Worm (Caenorhabditis elegans) whole organism, L2 larva: ENCODE results near the gene C17G1.14.

ENCODE experiments used
- blmp-1 ChIP-seq: sonication (generic microtip); optimal IDR thresholded peaks from 2 replicates; lab custom pipeline; 2017; ENCODE audit warnings: missing genetic modification characterization, mild to moderate bottlenecking, missing compliant biosample characterization, antibody characterized with exemption, moderate library complexity; ENCODE audit not compliant: insufficient read depth
- elt-1 ChIP-seq: fragments of 150-350 bp; optimal IDR thresholded peaks from 2 replicates; lab custom pipeline; 2014; ENCODE audit warnings: missing biosample characterization, missing genetic modification characterization
- fos-1 ChIP-seq: fragments of 150-350 bp; optimal IDR thresholded peaks from 2 replicates; lab custom pipeline; 2014; ENCODE audit warnings: missing biosample characterization, missing genetic modification characterization
- lin-11 ChIP-seq: fragments of 150-350 bp; sonication (generic microtip); optimal IDR thresholded peaks from 2 replicates; lab custom pipeline; 2014; ENCODE audit warnings: missing biosample characterization, missing genetic modification characterization, inconsistent platforms, mixed read lengths
- lin-39 ChIP-seq: fragments of 150-350 bp; optimal IDR thresholded peaks from 2 replicates; lab custom pipeline; 2014; ENCODE audit warnings: missing biosample characterization, missing genetic modification reagents, missing genetic modification characterization
- mbf-1 ChIP-seq: sonication (generic microtip); optimal IDR thresholded peaks from 2 replicates; lab custom pipeline; 2017; ENCODE audit warnings: missing biosample characterization, missing genetic modification characterization
- sma-3 ChIP-seq: sonication (generic microtip); optimal IDR thresholded peaks from 2 replicates; lab custom pipeline; 2016; ENCODE audit warnings: missing genetic modification reagents, missing genetic modification characterization, missing compliant biosample characterization
- unc-39 ChIP-seq: fragments of 150-350 bp; optimal IDR thresholded peaks from 2 replicates; lab custom pipeline; 2014; ENCODE audit warnings: missing biosample characterization, missing genetic modification characterization
- unc-62 ChIP-seq: fragments of 150-350 bp; optimal IDR thresholded peaks from 2 replicates; lab custom pipeline; 2014; ENCODE audit warnings: missing biosample characterization, missing genetic modification reagents, missing genetic modification characterization

DNA sequence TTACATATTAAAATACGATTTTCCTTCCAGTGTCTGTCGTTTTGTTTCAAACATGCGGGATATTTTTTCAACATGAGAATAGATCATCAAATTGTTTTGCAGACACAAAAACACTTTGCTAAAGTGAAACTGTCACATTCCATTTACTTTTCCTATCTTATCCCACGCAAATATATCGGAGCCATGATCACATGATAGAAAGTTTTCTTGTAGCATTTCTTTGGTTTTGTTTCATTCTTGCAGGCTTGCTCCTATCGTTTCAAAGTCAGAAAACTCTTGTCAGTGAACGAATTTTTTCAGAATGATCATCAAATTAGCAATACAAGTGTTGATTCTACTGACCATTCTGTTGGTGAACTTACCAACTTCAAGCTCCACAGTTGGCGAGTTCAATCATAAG is 17.4 kb upstream of the C17G1.14 start, which contains the start of gene C17G1.2:
- no peak for TF ChIP-seq mbf-1 (tag; lab: Kevin White, UChicago)
- no peak for TF ChIP-seq unc-39 (tag; lab: Kevin White, UChicago)
- no peak for TF ChIP-seq lin-11 (tag; lab: Kevin White, UChicago)
- no peak for TF ChIP-seq fos-1
- TF ChIP-seq elt-1 (tag; lab: Kevin White, UChicago): no peak
- TF ChIP-seq lin-39: no peak
- TF ChIP-seq blmp-1 (tag; lab: Kevin White, UChicago): no peak
- TF ChIP-seq sma-3 (GFP tag; lab: Kevin White, UChicago): no peak
- no peak for TF ChIP-seq unc-62 (GFP tag; lab: Kevin White, UChicago)
